Worm (Caenorhabditis elegans) whole organism, late embryonic: ENCODE results near the gene C04C3.14.
A peak's percentile ranks its signal among the peaks of the same experiment; 100 is the strongest.

Experiments used
- Y22D7AL.16 ChIP-seq: sonication (generic microtip); optimal IDR thresholded peaks from 2 replicates; lab custom pipeline; 2016; ENCODE audit warnings: missing genetic modification characterization, missing compliant biosample characterization
- ama-1 ChIP-seq: fragments of 150-350 bp; optimal IDR thresholded peaks from 2 replicates; lab custom pipeline; 2014
- ceh-48 ChIP-seq: sonication (generic microtip); optimal IDR thresholded peaks from 2 replicates; lab custom pipeline; 2016; ENCODE audit warnings: missing genetic modification characterization, inconsistent platforms, missing compliant biosample characterization
- ceh-9 ChIP-seq: sonication (generic microtip); optimal IDR thresholded peaks from 2 replicates; lab custom pipeline; 2016; ENCODE audit warnings: mild to moderate bottlenecking, missing genetic modification characterization, inconsistent platforms, missing compliant biosample characterization
- dve-1 ChIP-seq: sonication (generic microtip); optimal IDR thresholded peaks from 2 replicates; lab custom pipeline; 2017; ENCODE audit warnings: antibody characterized with exemption, mild to moderate bottlenecking, missing genetic modification characterization, missing compliant biosample characterization
- elt-2 ChIP-seq: sonication (generic microtip); optimal IDR thresholded peaks from 2 replicates; lab custom pipeline; 2016; ENCODE audit warnings: missing genetic modification reagents, missing genetic modification characterization, missing compliant biosample characterization
- fkh-10 ChIP-seq: fragments of 150-350 bp; optimal IDR thresholded peaks from 2 replicates; lab custom pipeline; 2014; ENCODE audit warnings: missing biosample characterization, missing genetic modification reagents, missing genetic modification characterization
- pha-2 ChIP-seq: sonication (generic microtip); optimal IDR thresholded peaks from 2 replicates; lab custom pipeline; 2017; ENCODE audit warnings: mild to moderate bottlenecking, missing genetic modification characterization, missing compliant biosample characterization
- pha-4 ChIP-seq: fragments of 150-350 bp; optimal IDR thresholded peaks from 2 replicates; lab custom pipeline; 2018; ENCODE audit warnings: missing biosample characterization, missing genetic modification reagents, missing genetic modification characterization
- pros-1 ChIP-seq: fragments of 150-350 bp; optimal IDR thresholded peaks from 2 replicates; lab custom pipeline; 2014; ENCODE audit warnings: missing biosample characterization, missing genetic modification reagents, missing genetic modification characterization
- sox-4 ChIP-seq: sonication (generic microtip); optimal IDR thresholded peaks from 2 replicates; lab custom pipeline; 2017; ENCODE audit warnings: mild to moderate bottlenecking, missing genetic modification characterization, inconsistent platforms, missing compliant biosample characterization
- unc-55 ChIP-seq: sonication (generic microtip); optimal IDR thresholded peaks from 2 replicates; lab custom pipeline; 2017; ENCODE audit warnings: missing biosample characterization, missing genetic modification reagents, missing genetic modification characterization
- zip-5 ChIP-seq: sonication (generic microtip); optimal IDR thresholded peaks from 2 replicates; lab custom pipeline; 2016; ENCODE audit warnings: missing genetic modification characterization, missing compliant biosample characterization

ce11 chrIV:3384593-3384992 is 11.1 kb upstream of the C04C3.14 start:
- TF ChIP-seq Y22D7AL.16 (tag; lab: Kevin White, UChicago) (no peak), fkh-10 (GFP tag; lab: Kevin White, UChicago) (no peak), elt-2 (tag; lab: Kevin White, UChicago) (no peak), pha-2 (tag; lab: Kevin White, UChicago) (no peak), unc-55 (GFP tag; lab: Kevin White, UChicago) (peak; percentile 47), dve-1 (tag; lab: Kevin White, UChicago) (no peak), ceh-9 (no peak), pros-1 (tag; lab: Kevin White, UChicago) (no peak), ama-1 (lab: Kevin White, UChicago) (no peak), sox-4 (no peak), zip-5 (tag; lab: Kevin White, UChicago) (no peak), ceh-48 (tag; lab: Kevin White, UChicago) (peak; percentile 10), pha-4 (tag; lab: Kevin White, UChicago) (no peak)
